Fruit fly (Drosophila melanogaster): ENCODE data around the gene up.

up gene

dm6 chrX:13616417-13617050 is 14.2 kb upstream of the up start, which contains the start of the genes tth and Tango2 (continued):
- TF ChIP-seq CG34422 (GFP tag; IDR thresholded peaks at IDR 0.05) (peak; percentile 59; the same call in 2 of the 3 replicates), Awh (GFP tag; IDR thresholded peaks at IDR 0.05) (no peak), toy (GFP tag; IDR thresholded peaks at IDR 0.05) (no peak), ttk (GFP tag; IDR thresholded peaks at IDR 0.05) (peak; percentile 60), jing (GFP tag; optimal IDR thresholded peaks at IDR 0.05) (no peak), corto (GFP tag; optimal IDR thresholded peaks at IDR 0.05) (no peak), CG11456 (GFP tag; IDR thresholded peaks at IDR 0.05) (peak; percentile 61; the same call in 1 of the 3 replicates), CG1529 (GFP tag; optimal IDR thresholded peaks at IDR 0.05) (no peak), caup (GFP tag; optimal IDR thresholded peaks at IDR 0.05; ENCODE audit: severe bottlenecking) (peak; percentile 62), dysf (GFP tag; IDR thresholded peaks at IDR 0.05) (peak; percentile 82), Ravus (GFP tag; IDR thresholded peaks at IDR 0.05) (no peak), lbe (GFP tag; optimal IDR thresholded peaks at IDR 0.05) (peak; percentile 60), CG8388 (GFP tag; optimal IDR thresholded peaks at IDR 0.05) (peak; percentile 51), sisA (GFP tag; IDR thresholded peaks at IDR 0.05) (peak; percentile 48), Optix (GFP tag; IDR thresholded peaks at IDR 0.05) (no peak), CG11560 (tag; IDR thresholded peaks at IDR 0.05) (0 out of 3 replicates have a peak, but pooled peaks have one; percentile 41), dan (GFP tag; IDR thresholded peaks at IDR 0.05) (no peak), Myb (GFP tag; optimal IDR thresholded peaks at IDR 0.05) (peak; percentile 69), GATAe (GFP tag; conservative IDR thresholded peaks at IDR 0.05) (peak; percentile 41; the same call in 1 of the 2 replicates), mld (GFP tag; IDR thresholded peaks at IDR 0.05; ENCODE audit: partially characterized antibody) (no peak), TFAM (GFP tag; optimal IDR thresholded peaks at IDR 0.05) (no peak), CG13123 (GFP tag; optimal IDR thresholded peaks at IDR 0.05) (peak; percentile 46), crp (GFP tag; optimal IDR thresholded peaks at IDR 0.05) (peak in 1 of 2 experiments; percentile 38), kni (GFP tag; optimal IDR thresholded peaks at IDR 0.05) (no peak), hb (GFP tag; IDR thresholded peaks at IDR 0.05; ENCODE audit: partially characterized antibody) (peak; percentile 56; the same call in 1 of the 3 replicates), pan (optimal IDR thresholded peaks at IDR 0.05) (no peak), pan (GFP tag; optimal IDR thresholded peaks at IDR 0.05 in 1 of 2, IDR thresholded peaks at IDR 0.05 in 1 of 2) (peak in 1 of 2 experiments; percentile 78), MBD-R2 (GFP tag; IDR thresholded peaks at IDR 0.05) (peak; percentile 34; the same call in 1 of the 2 replicates), CG8924 (tag; optimal IDR thresholded peaks at IDR 0.05) (peak; percentile 75), pzg (GFP tag; optimal IDR thresholded peaks at IDR 0.05) (peak; percentile 70), dm (GFP tag; optimal IDR thresholded peaks at IDR 0.05) (no peak), zfh2 (GFP tag; optimal IDR thresholded peaks at IDR 0.05) (peak; percentile 80), sqz (GFP tag; optimal IDR thresholded peaks at IDR 0.05) (peak; percentile 2), CG30020 (tag; optimal IDR thresholded peaks at IDR 0.05) (peak; percentile 58), CG17802 (tag; optimal IDR thresholded peaks at IDR 0.05) (peak; percentile 9), CG18476 (GFP tag; optimal IDR thresholded peaks at IDR 0.05) (peak; percentile 60), CG14860 (GFP tag; IDR thresholded peaks at IDR 0.05; ENCODE audit: partially characterized antibody) (peak; percentile 63; the same call in 2 of the 3 replicates), CG16813 (GFP tag; IDR thresholded peaks at IDR 0.05; ENCODE audit: partially characterized antibody) (peak; percentile 62; the same call in 2 of the 3 replicates), Hsf (GFP tag; optimal IDR thresholded peaks at IDR 0.05) (peak; percentile 76), stwl (tag; optimal IDR thresholded peaks at IDR 0.05) (peak; percentile 19), BtbVII (GFP tag; optimal IDR thresholded peaks at IDR 0.05) (peak; percentile 51), CG13424 (tag; optimal IDR thresholded peaks at IDR 0.05) (peak; percentile 80), Dip2 (GFP tag; IDR thresholded peaks at IDR 0.05) (no peak), amos (GFP tag; IDR thresholded peaks at IDR 0.05; ENCODE audit: partially characterized antibody) (peak; percentile 52; the same call in 1 of the 2 replicates), lilli (GFP tag; optimal IDR thresholded peaks at IDR 0.05) (peak; percentile 90), Gug (GFP tag; IDR thresholded peaks at IDR 0.05) (peak; percentile 50; the same call in 2 of the 4 replicates), emc (GFP tag; optimal IDR thresholded peaks at IDR 0.05) (no peak), CG8281 (tag; optimal IDR thresholded peaks at IDR 0.05) (no peak), Dip3 (GFP tag; optimal IDR thresholded peaks at IDR 0.05) (peak; percentile 66)
